Fruit fly (Drosophila melanogaster): Measurements from ENCODE around the gene CG12316.
A peak's percentile ranks its signal among the peaks of the same experiment; 100 is the strongest.

CG12316 gene

dm6 chr3L:15098659-15099512, 37.8 kb downstream of the CG12316 start (continued):
- TF ChIP-seq Chrac-16 (GFP tag; optimal IDR thresholded peaks at IDR 0.05) = peak; percentile 47
- TF ChIP-seq CG7963 (GFP tag; IDR thresholded peaks at IDR 0.05; ENCODE audit: partially characterized antibody) = no peak
- TF ChIP-seq CG8089 (GFP tag; optimal IDR thresholded peaks at IDR 0.05) = no peak
- peak; percentile 37 for TF ChIP-seq CG10462 (GFP tag; optimal IDR thresholded peaks at IDR 0.05)
- peak; percentile 80 for TF ChIP-seq Max (GFP tag; optimal IDR thresholded peaks at IDR 0.05)
- TF ChIP-seq CG6175 (GFP tag; IDR thresholded peaks at IDR 0.05) = 0 out of 3 replicates have a peak, but pooled peaks have one; percentile 13
- peak; percentile 64 for TF ChIP-seq Hr3 (GFP tag; optimal IDR thresholded peaks at IDR 0.05)
- TF ChIP-seq Hsf (GFP tag; optimal IDR thresholded peaks at IDR 0.05) = peak; percentile 45
- TF ChIP-seq Bgb (GFP tag; IDR thresholded peaks at IDR 0.05; ENCODE audit: partially characterized antibody) = no peak; the same call in 1 of the 2 replicates
- TF ChIP-seq HLH54F (GFP tag; optimal IDR thresholded peaks at IDR 0.05) = peak; percentile 2
- TF ChIP-seq CG5180 (GFP tag; optimal IDR thresholded peaks at IDR 0.05) = peak; percentile 66
- TF ChIP-seq E2f2 (GFP tag; IDR thresholded peaks at IDR 0.05) = peak; percentile 51; the same call in 1 of the 2 replicates
- no peak for TF ChIP-seq CG33213 (GFP tag; optimal IDR thresholded peaks at IDR 0.05)
- peak; percentile 79 for TF ChIP-seq ap (GFP tag; IDR thresholded peaks at IDR 0.05)
- peak in 1 of 2 experiments; percentile 75 for TF ChIP-seq dpn (GFP tag; optimal IDR thresholded peaks at IDR 0.05)
- TF ChIP-seq CG3838 (GFP tag; optimal IDR thresholded peaks at IDR 0.05) = no peak
- TF ChIP-seq ERR (GFP tag; optimal IDR thresholded peaks at IDR 0.05) = no peak
- TF ChIP-seq CG11085 (GFP tag; IDR thresholded peaks at IDR 0.05) = peak; percentile 75
- peak; percentile 94 for TF ChIP-seq unpg (GFP tag; optimal IDR thresholded peaks at IDR 0.05)
- peak; percentile 63 for TF ChIP-seq CG11723 (GFP tag; optimal IDR thresholded peaks at IDR 0.05)
- TF ChIP-seq sisA (GFP tag; IDR thresholded peaks at IDR 0.05) = peak; percentile 67; the same call in 1 of the 2 replicates
- TF ChIP-seq klu (GFP tag; IDR thresholded peaks at IDR 0.05) = no peak; the same call in 1 of the 2 replicates
- no peak for TF ChIP-seq jing (GFP tag; optimal IDR thresholded peaks at IDR 0.05)
- TF ChIP-seq dimm (GFP tag; IDR thresholded peaks at IDR 0.05) = no peak
- peak; percentile 81 for TF ChIP-seq CG10654 (GFP tag; optimal IDR thresholded peaks at IDR 0.05)
- no peak for TF ChIP-seq CG8765 (GFP tag; IDR thresholded peaks at IDR 0.05)
- peak; percentile 67 for TF ChIP-seq CG17568 (GFP tag; optimal IDR thresholded peaks at IDR 0.05)
- peak; percentile 86 for TF ChIP-seq Vsx1 (GFP tag; optimal IDR thresholded peaks at IDR 0.05)
- peak; percentile 75 for TF ChIP-seq peb (GFP tag; IDR thresholded peaks at IDR 0.05)
- peak; percentile 66; the same call in 1 of the 2 replicates for TF ChIP-seq CG31224 (GFP tag; IDR thresholded peaks at IDR 0.05)
- peak; percentile 68 for TF ChIP-seq tin (GFP tag; optimal IDR thresholded peaks at IDR 0.05)
- TF ChIP-seq yki (optimal IDR thresholded peaks at IDR 0.05) = peak; percentile 23
- no peak for TF ChIP-seq D (optimal IDR thresholded peaks at IDR 0.05)
- peak; percentile 93 for TF ChIP-seq D (GFP tag; optimal IDR thresholded peaks at IDR 0.05)
- peak; percentile 89 for TF ChIP-seq Fer3 (tag; optimal IDR thresholded peaks at IDR 0.05)
- TF ChIP-seq CG11398 (GFP tag; optimal IDR thresholded peaks at IDR 0.05) = no peak
- TF ChIP-seq aop (GFP tag; IDR thresholded peaks at IDR 0.05) = no peak
- TF ChIP-seq CG30431 (GFP tag; optimal IDR thresholded peaks at IDR 0.05) = peak; percentile 6
- peak; percentile 96 for TF ChIP-seq gsb-n (tag; optimal IDR thresholded peaks at IDR 0.05)
- TF ChIP-seq CG1603 (tag; optimal IDR thresholded peaks at IDR 0.05) = peak; percentile 64
- 0 out of 3 replicates have a peak, but pooled peaks have one; percentile 7 for TF ChIP-seq jigr1 (GFP tag; IDR thresholded peaks at IDR 0.05)
- peak; percentile 84 for TF ChIP-seq ttk (GFP tag; IDR thresholded peaks at IDR 0.05)
- peak; percentile 94 for TF ChIP-seq fd96Cb (tag; optimal IDR thresholded peaks at IDR 0.05)
- peak; percentile 97 for TF ChIP-seq CG10979 (tag; optimal IDR thresholded peaks at IDR 0.05)
- peak; percentile 83 for TF ChIP-seq CG4360 (GFP tag; IDR thresholded peaks at IDR 0.05)
- peak; percentile 3 for TF ChIP-seq jumu (GFP tag; optimal IDR thresholded peaks at IDR 0.05)
- no peak for TF ChIP-seq slou (GFP tag; optimal IDR thresholded peaks at IDR 0.05)
- TF ChIP-seq CG10959 (GFP tag; IDR thresholded peaks at IDR 0.05) = peak; percentile 70
- peak; percentile 19 for TF ChIP-seq CG1792 (GFP tag; optimal IDR thresholded peaks at IDR 0.05)
- peak; percentile 71; the same call in 1 of the 3 replicates for TF ChIP-seq CG3726 (GFP tag; IDR thresholded peaks at IDR 0.05)
